Worm (Caenorhabditis elegans) whole organism, early embryonic: ENCODE results near the gene Y22D7AL.3.

Experiments
- B0310.2 ChIP-seq: sonication (generic microtip); optimal IDR thresholded peaks from 2 replicates; lab custom pipeline; 2016; ENCODE audit warnings: mild to moderate bottlenecking, missing genetic modification characterization, missing compliant biosample characterization
- F13C5.2 ChIP-seq: sonication (generic microtip); optimal IDR thresholded peaks from 2 replicates; lab custom pipeline; 2017; ENCODE audit warnings: mild to moderate bottlenecking, missing genetic modification characterization, inconsistent platforms, missing compliant biosample characterization
- aly-1 ChIP-seq: sonication (generic microtip); optimal IDR thresholded peaks from 2 replicates; lab custom pipeline; 2016; ENCODE audit warnings: missing genetic modification characterization, missing compliant biosample characterization
- ama-1 ChIP-seq: fragments of 150-350 bp; optimal IDR thresholded peaks from 2 replicates; lab custom pipeline; 2014
- ceh-36 ChIP-seq: sonication (generic microtip); optimal IDR thresholded peaks from 2 replicates; lab custom pipeline; 2016; ENCODE audit warnings: missing genetic modification characterization, inconsistent platforms, missing compliant biosample characterization
- ets-7 ChIP-seq: sonication (generic microtip); optimal IDR thresholded peaks from 2 replicates; lab custom pipeline; 2016; ENCODE audit warnings: missing genotype, missing genetic modification characterization, missing compliant biosample characterization
- flt-1 ChIP-seq: fragments of 200-800 bp; sonication (Bioruptor generic); IDR thresholded peaks from 2 replicates; pipeline ENCODE4 v1.3.6; 2022; ENCODE audit warnings: missing genetic modification characterization, missing compliant biosample characterization
- hmbx-1 ChIP-seq: sonication (generic microtip); optimal IDR thresholded peaks from 2 replicates; lab custom pipeline; 2016; ENCODE audit warnings: mild to moderate bottlenecking, missing genetic modification characterization, missing compliant biosample characterization
- hmg-4 ChIP-seq: fragments of 200-800 bp; sonication (Bioruptor generic); optimal IDR thresholded peaks from 2 replicates; lab custom pipeline; 2018; ENCODE audit warnings: mild to moderate bottlenecking, missing genetic modification characterization, missing compliant biosample characterization
- hnd-1 ChIP-seq: sonication (generic microtip); optimal IDR thresholded peaks from 2 replicates; lab custom pipeline; 2016; ENCODE audit warnings: missing genetic modification characterization, missing compliant biosample characterization
- pes-1 ChIP-seq: fragments of 200-800 bp; sonication (Bioruptor generic); IDR thresholded peaks from 2 replicates; pipeline ENCODE4 v1.3.6; 2022; ENCODE audit warnings: missing genetic modification reagents, missing genetic modification characterization, missing compliant biosample characterization
- sea-1 ChIP-seq: fragments of 200-800 bp; sonication (Bioruptor generic); conservative IDR thresholded peaks from 2 replicates; pipeline ENCODE4 v1.3.6; 2022; ENCODE audit warnings: missing genetic modification characterization, missing compliant biosample characterization
- tbx-11 ChIP-seq: fragments of 200-800 bp; sonication (Bioruptor generic); IDR thresholded peaks from 2 replicates; pipeline ENCODE4 v1.3.6; 2022; ENCODE audit warnings: missing genetic modification characterization, missing compliant biosample characterization
- tbx-37 ChIP-seq: fragments of 200-800 bp; sonication (Bioruptor generic); conservative IDR thresholded peaks from 2 replicates; pipeline ENCODE4 v1.3.6; 2022; ENCODE audit warnings: missing genetic modification reagents, missing genetic modification characterization, missing compliant biosample characterization
- tra-4 ChIP-seq: sonication (generic microtip); optimal IDR thresholded peaks from 2 replicates; lab custom pipeline; 2017; ENCODE audit warnings: missing genetic modification characterization, missing compliant biosample characterization

The Y22D7AL.3 gene

DNA sequence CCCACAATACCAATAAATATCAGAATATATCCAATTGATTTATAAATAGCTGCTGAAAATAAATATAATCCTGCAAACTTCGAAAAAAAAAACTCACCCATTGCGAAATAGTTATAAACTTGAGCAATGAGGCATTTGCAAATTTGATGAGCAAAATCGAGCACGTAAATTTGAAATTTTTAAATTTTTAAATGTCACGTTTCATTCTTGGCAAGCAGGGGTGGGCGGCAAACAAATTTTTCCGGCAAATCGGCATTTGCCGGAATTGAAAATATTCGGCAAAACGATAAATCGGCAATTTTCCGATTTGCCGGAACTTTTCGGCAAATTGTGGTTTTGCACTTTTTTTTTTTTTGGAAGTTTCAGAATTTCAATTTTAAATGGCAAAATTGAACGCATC is 48.7 kb downstream of the Y22D7AL.3 start, which contains the start of gene Y22D7AR.14:
TSS of gene Y22D7AR.14 (minus strand) at position 101 of the 400 bp plus-strand sequence.
- no peak for TF ChIP-seq tra-4 (tag; lab: Kevin White, UChicago)
- TF ChIP-seq pes-1 (GFP tag; lab: Robert Waterston, UW), result no peak
- TF ChIP-seq flt-1 (GFP tag; lab: Robert Waterston, UW), result no peak
- no peak for TF ChIP-seq sea-1 (GFP tag; lab: Robert Waterston, UW)
- TF ChIP-seq hnd-1 (tag; lab: Kevin White, UChicago), result no peak
- no peak for TF ChIP-seq F13C5.2 (tag; lab: Kevin White, UChicago)
- no peak for TF ChIP-seq ama-1
- TF ChIP-seq ceh-36 (tag; lab: Kevin White, UChicago), result no peak
- TF ChIP-seq B0310.2, result no peak
- no peak for TF ChIP-seq hmbx-1
- no peak for TF ChIP-seq aly-1 (tag; lab: Kevin White, UChicago)
- TF ChIP-seq ets-7 (tag; lab: Kevin White, UChicago), result no peak
- no peak for TF ChIP-seq hmg-4
- TF ChIP-seq tbx-37 (GFP tag; lab: Robert Waterston, UW), result no peak
- no peak for TF ChIP-seq tbx-11 (GFP tag; lab: Robert Waterston, UW)
